Fruit fly (Drosophila melanogaster): ENCODE results near the gene CG34427.

Gene CG34427

DNA sequence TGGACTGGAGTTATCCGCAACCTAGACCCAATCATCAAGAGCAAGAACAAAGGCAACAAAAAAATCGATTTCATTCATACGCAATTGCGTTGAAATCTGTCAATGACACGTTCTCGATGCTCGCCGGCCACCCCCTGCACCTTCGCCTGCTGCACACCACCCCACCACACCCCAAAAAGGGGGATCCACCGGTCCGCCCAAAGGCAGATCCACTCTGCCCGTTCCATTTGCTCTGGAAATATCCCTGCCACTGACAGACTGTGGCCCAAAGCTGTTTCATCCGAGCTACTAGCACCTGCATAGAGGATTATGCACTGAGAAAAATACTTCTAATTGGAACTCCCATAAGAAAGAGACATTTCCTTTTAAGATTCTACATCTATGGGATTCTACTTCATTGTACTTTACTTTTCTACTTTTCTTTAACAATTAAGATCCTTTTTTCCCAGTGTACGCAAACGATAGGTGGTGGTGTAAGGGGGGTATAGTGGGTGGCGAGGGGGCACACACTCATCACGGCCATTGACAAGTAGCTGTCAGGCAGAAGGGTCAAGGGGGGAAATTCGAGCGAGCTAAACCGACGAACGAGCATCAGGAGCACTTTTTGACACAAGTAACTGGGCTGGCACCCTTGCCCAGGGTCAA lies 19.3 kb downstream of the CG34427 start:
- TF ChIP-seq Eip75B (GFP tag; optimal IDR thresholded peaks at IDR 0.05) (peak; percentile 51), salr (GFP tag; optimal IDR thresholded peaks at IDR 0.05) (peak; percentile 67 to 83), Eip93F (GFP tag; optimal IDR thresholded peaks at IDR 0.05) (no peak), achi (GFP tag; optimal IDR thresholded peaks at IDR 0.05) (peak; percentile 75), Hr38 (GFP tag; optimal IDR thresholded peaks at IDR 0.05) (no peak), CG16779 (tag; optimal IDR thresholded peaks at IDR 0.05) (no peak), net (GFP tag; optimal IDR thresholded peaks at IDR 0.05) (peak; percentile 75), pdm3 (GFP tag; optimal IDR thresholded peaks at IDR 0.05) (peak; percentile 67), CG8319 (GFP tag; optimal IDR thresholded peaks at IDR 0.05) (peak; percentile 30), Ets21C (GFP tag; optimal IDR thresholded peaks at IDR 0.05) (no peak), Blimp-1 (GFP tag; optimal IDR thresholded peaks at IDR 0.05) (no peak), CG8632 (GFP tag; optimal IDR thresholded peaks at IDR 0.05) (peak; percentile 79), CG32006 (GFP tag; optimal IDR thresholded peaks at IDR 0.05) (peak; percentile 53), CG34406 (GFP tag; optimal IDR thresholded peaks at IDR 0.05) (peak; percentile 79), fd85E (GFP tag; optimal IDR thresholded peaks at IDR 0.05) (no peak), CG11902 (GFP tag; optimal IDR thresholded peaks at IDR 0.05) (no peak), Sox15 (GFP tag; optimal IDR thresholded peaks at IDR 0.05) (peak; percentile 68), cyc (GFP tag; optimal IDR thresholded peaks at IDR 0.05) (peak; percentile 48), CG3919 (GFP tag; optimal IDR thresholded peaks at IDR 0.05) (peak; percentile 46), Sox14 (GFP tag; optimal IDR thresholded peaks at IDR 0.05) (peak; percentile 76), CG10669 (GFP tag; optimal IDR thresholded peaks at IDR 0.05) (peak; percentile 61), Lpt (GFP tag; optimal IDR thresholded peaks at IDR 0.05) (peak; percentile 11), Eip78C (GFP tag) (peak; percentile 87), Smox (GFP tag; optimal IDR thresholded peaks at IDR 0.05) (peak; percentile 47), fkh (GFP tag; optimal IDR thresholded peaks at IDR 0.05) (no peak), CG15336 (GFP tag; IDR thresholded peaks at IDR 0.05) (peak; percentile 39; the same call in 1 of the 2 replicates), CG7368 (GFP tag; optimal IDR thresholded peaks at IDR 0.05) (peak; percentile 38), fd59A (GFP tag; optimal IDR thresholded peaks at IDR 0.05) (peak; percentile 84), CG6163 (GFP tag; IDR thresholded peaks at IDR 0.05) (peak; percentile 86), OdsH (GFP tag; optimal IDR thresholded peaks at IDR 0.05) (peak; percentile 81), CG6854 (GFP tag; optimal IDR thresholded peaks at IDR 0.05) (no peak), esn (GFP tag; optimal IDR thresholded peaks at IDR 0.05) (peak; percentile 57), vri (GFP tag; optimal IDR thresholded peaks at IDR 0.05) (no peak), eg (GFP tag; IDR thresholded peaks at IDR 0.05) (peak; percentile 71), lz (GFP tag; optimal IDR thresholded peaks at IDR 0.05) (peak; percentile 45), svp (GFP tag) (peak; percentile 78), spab (GFP tag; optimal IDR thresholded peaks at IDR 0.05) (peak; percentile 63), Hr39 (GFP tag; optimal IDR thresholded peaks at IDR 0.05) (peak; percentile 73), CG31627 (GFP tag; optimal IDR thresholded peaks at IDR 0.05) (peak; percentile 71), CG4318 (GFP tag; optimal IDR thresholded peaks at IDR 0.05) (peak; percentile 22), CG6792 (GFP tag; optimal IDR thresholded peaks at IDR 0.05) (peak; percentile 63), CG11762 (GFP tag; optimal IDR thresholded peaks at IDR 0.05; ENCODE audit: insufficient read depth) (no peak), CG6276 (GFP tag; optimal IDR thresholded peaks at IDR 0.05) (no peak), dsx (GFP tag; optimal IDR thresholded peaks at IDR 0.05; ENCODE audit: poor library complexity, severe bottlenecking) (peak; percentile 69), dac (GFP tag; optimal IDR thresholded peaks at IDR 0.05) (no peak), Met (GFP tag; optimal IDR thresholded peaks at IDR 0.05) (peak; percentile 55), CG1621 (tag; optimal IDR thresholded peaks at IDR 0.05) (peak; percentile 84), CG9139 (GFP tag; optimal IDR thresholded peaks at IDR 0.05) (peak; percentile 59), CG11294 (GFP tag; IDR thresholded peaks at IDR 0.05) (no peak), CG6808 (GFP tag; optimal IDR thresholded peaks at IDR 0.05) (peak; percentile 78), Sox102F (GFP tag; optimal IDR thresholded peaks at IDR 0.05) (peak; percentile 50)
